Worm (Caenorhabditis elegans) whole organism, L4 larva: ENCODE data around the gene F22E5.2.

Experiments
- T20F7.1 ChIP-seq: fragments of 200-800 bp; sonication (Bioruptor generic); optimal IDR thresholded peaks from 2 replicates; lab custom pipeline; 2018; ENCODE audit warnings: mild to moderate bottlenecking, missing genetic modification characterization, missing compliant biosample characterization
- ceh-28 ChIP-seq: fragments of 150-350 bp; optimal IDR thresholded peaks from 2 replicates; lab custom pipeline; 2014; ENCODE audit warnings: missing biosample characterization, missing genetic modification reagents, missing genetic modification characterization
- ces-1 ChIP-seq: fragments of 150-350 bp; sonication (generic microtip); optimal IDR thresholded peaks from 4 replicates; lab custom pipeline; 2014; ENCODE audit warnings: missing biosample characterization, missing genetic modification reagents, missing genetic modification characterization
- daf-12 ChIP-seq: fragments of 150-350 bp; optimal IDR thresholded peaks from 2 replicates; lab custom pipeline; 2014; ENCODE audit warnings: missing biosample characterization, missing genetic modification reagents, missing genetic modification characterization
- egl-27 ChIP-seq: sonication (generic microtip); optimal IDR thresholded peaks from 3 replicates; lab custom pipeline; 2017; ENCODE audit warnings: missing biosample characterization, missing genetic modification reagents, missing genetic modification characterization
- fos-1 ChIP-seq: fragments of 150-350 bp; optimal IDR thresholded peaks from 2 replicates; lab custom pipeline; 2014; ENCODE audit warnings: missing biosample characterization, missing genetic modification characterization
- lin-1 ChIP-seq: fragments of 200-800 bp; sonication (Bioruptor generic); IDR thresholded peaks from 2 replicates; pipeline ENCODE4 v1.3.6; 2022; ENCODE audit warnings: missing genetic modification reagents, missing genetic modification characterization, missing compliant biosample characterization
- lin-13 ChIP-seq: fragments of 150-350 bp; optimal IDR thresholded peaks from 2 replicates; lab custom pipeline; 2014; ENCODE audit warnings: missing biosample characterization, missing genetic modification reagents, missing genetic modification characterization
- nhr-11 ChIP-seq: fragments of 150-350 bp; optimal IDR thresholded peaks from 2 replicates; lab custom pipeline; 2014; ENCODE audit warnings: missing biosample characterization, missing genetic modification characterization
- nhr-237 ChIP-seq: sonication (generic microtip); optimal IDR thresholded peaks from 2 replicates; lab custom pipeline; 2017; ENCODE audit warnings: missing biosample characterization, missing genetic modification characterization
- pha-4 ChIP-seq, 2 experiments: fragments of 150-350 bp in 1 of 2; fragments of 200-800 bp in 1 of 2; sonication (Bioruptor generic) in 1 of 2; IDR thresholded peaks in 1 of 2; optimal IDR thresholded peaks in 1 of 2; 2 replicates each; pipeline versions ENCODE4 v1.3.6 to Lab custom; 2014 to 2022; ENCODE audit warnings: missing genetic modification characterization in 2 of 2, missing genetic modification reagents in 2 of 2, missing biosample characterization in 1 of 2, missing compliant biosample characterization in 1 of 2
- set-16 ChIP-seq: fragments of 200-800 bp; sonication (Bioruptor generic); IDR thresholded peaks from 2 replicates; pipeline ENCODE4 v1.3.6; 2022; ENCODE audit warnings: missing genetic modification reagents, missing genetic modification characterization, missing compliant biosample characterization
- snpc-4 ChIP-seq: fragments of 150-350 bp; optimal IDR thresholded peaks from 2 replicates; lab custom pipeline; 2014; ENCODE audit warnings: missing biosample characterization, missing genetic modification characterization
- unc-62 ChIP-seq, 3 experiments: fragments of 150-350 bp in 1 of 3; sonication (generic microtip); optimal IDR thresholded peaks in 2 of 3; peaks in 1 of 3; 1 replicate in 1 of 3; 2 replicates in 2 of 3; lab custom pipeline; 2014 to 2017; ENCODE audit warnings: missing biosample characterization in 3 of 3, missing genetic modification characterization in 3 of 3, missing genetic modification reagents in 3 of 3, missing genotype in 1 of 3

DNA sequence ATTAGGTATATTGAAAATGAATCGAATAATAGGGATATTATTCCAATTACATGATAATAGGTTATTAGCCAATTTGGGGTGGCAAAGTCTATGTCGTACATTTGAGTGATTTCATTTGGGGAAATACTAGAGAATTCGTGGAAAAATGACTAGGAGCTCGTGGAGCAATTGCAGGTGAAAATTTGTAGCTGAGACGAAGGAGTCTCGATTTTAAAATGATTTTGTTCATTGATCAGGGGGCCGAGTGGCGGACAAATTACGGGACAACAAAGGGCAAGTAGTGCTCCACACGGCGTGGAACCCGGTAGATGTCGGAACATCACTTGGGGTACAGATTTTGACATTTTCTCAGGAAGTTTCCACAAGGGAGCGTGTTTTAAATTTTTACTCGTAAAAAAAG is 33.2 kb downstream of the F22E5.2 start, which contains the start of gene sri-62:
- TF ChIP-seq snpc-4 (tag; lab: Kevin White, UChicago) (no peak), daf-12 (no peak), unc-62 (GFP tag; optimal IDR thresholded peaks at IDR 0.05 in 1 of 2; lab: Kevin White, UChicago) (no peak), unc-62 (tag; optimal IDR thresholded peaks at IDR 0.05; lab: Kevin White, UChicago) (no peak), ces-1 (no peak), fos-1 (tag; lab: Kevin White, UChicago) (no peak), ceh-28 (tag; lab: Kevin White, UChicago) (no peak), nhr-11 (tag; lab: Kevin White, UChicago) (no peak), nhr-237 (tag; lab: Kevin White, UChicago) (no peak), set-16 (GFP tag; lab: Robert Waterston, UW) (no peak), egl-27 (no peak), lin-13 (GFP tag; lab: Kevin White, UChicago) (no peak), pha-4 (GFP tag; IDR thresholded peaks at IDR 0.05; lab: Robert Waterston, UW) (no peak), pha-4 (tag; optimal IDR thresholded peaks at IDR 0.05; lab: Kevin White, UChicago) (no peak), lin-1 (GFP tag; lab: Robert Waterston, UW) (no peak), T20F7.1 (GFP tag; lab: Kevin White, UChicago) (no peak)
